Worm (Caenorhabditis elegans): ENCODE results near the gene F23D12.11.

The F23D12.11 gene

ce11 chrX:14466532-14466931, 42.0 kb upstream of the F23D12.11 start, which contains the start of gene M163.21:
TSS of gene M163.21 (plus strand) at chrX:14466832.
- TF ChIP-seq lim-6 (tag; optimal IDR thresholded peaks at IDR 0.05), result no peak
- no peak for TF ChIP-seq pros-1 (tag; optimal IDR thresholded peaks at IDR 0.05)
- TF ChIP-seq unc-42 (tag; optimal IDR thresholded peaks at IDR 0.05), result no peak
- TF ChIP-seq nhr-11 (tag; optimal IDR thresholded peaks at IDR 0.05), result no peak
- no peak for TF ChIP-seq elt-2 (tag; optimal IDR thresholded peaks at IDR 0.05)
- no peak for TF ChIP-seq syd-9 (tag; optimal IDR thresholded peaks at IDR 0.05)
- no peak for TF ChIP-seq lin-11 (tag; optimal IDR thresholded peaks at IDR 0.05)
- no peak for TF ChIP-seq tbx-2 (tag; optimal IDR thresholded peaks at IDR 0.05)
- no peak for TF ChIP-seq hlh-13 (GFP tag; optimal IDR thresholded peaks at IDR 0.05)
- no peak for TF ChIP-seq ttx-3 (tag; optimal IDR thresholded peaks at IDR 0.05)
- TF ChIP-seq C38D4.7 (GFP tag; optimal IDR thresholded peaks at IDR 0.05), result no peak
- no peak for TF ChIP-seq ceh-19 (GFP tag; optimal IDR thresholded peaks at IDR 0.05)
- no peak for TF ChIP-seq zip-5 (tag; optimal IDR thresholded peaks at IDR 0.05)
- no peak for TF ChIP-seq dve-1 (tag; optimal IDR thresholded peaks at IDR 0.05)
- no peak for TF ChIP-seq mec-3 (tag; optimal IDR thresholded peaks at IDR 0.05; ENCODE audit: borderline replicate concordance)
- TF ChIP-seq odd-2 (tag; optimal IDR thresholded peaks at IDR 0.05), result no peak
- TF ChIP-seq che-1 (tag; optimal IDR thresholded peaks at IDR 0.05), result no peak
- no peak for TF ChIP-seq Y22D7AL.16 (tag; optimal IDR thresholded peaks at IDR 0.05)
- no peak for TF ChIP-seq pat-9 (tag; optimal IDR thresholded peaks at IDR 0.05)
- TF ChIP-seq ceh-48 (tag; optimal IDR thresholded peaks at IDR 0.05), result no peak

DNA sequence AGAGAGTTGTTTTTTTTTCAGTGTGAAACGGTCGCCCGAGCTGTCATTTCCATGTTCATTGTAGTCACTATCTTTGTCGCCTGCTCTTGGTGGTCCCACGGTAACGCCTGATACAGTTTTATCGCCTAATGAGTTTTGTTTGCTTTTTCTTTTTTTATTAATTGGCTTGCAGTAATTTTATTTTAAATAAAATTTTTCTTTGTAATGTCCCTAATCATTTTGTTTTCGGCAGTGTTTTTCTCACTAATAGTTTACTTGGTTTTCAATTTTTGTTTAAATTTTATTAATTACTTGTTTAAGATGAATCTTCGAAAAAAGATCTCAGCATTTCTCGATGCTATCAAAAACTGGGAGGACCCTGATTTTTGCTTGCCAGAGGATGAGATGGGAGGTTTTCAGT, 41.0 kb upstream of the F23D12.11 start, which contains the start of gene M163.22:
Gene M163.22 (plus strand): TSS at position 301 of the 400 bp plus-strand sequence.
- TF ChIP-seq K09A11.1 (tag; optimal IDR thresholded peaks at IDR 0.05; ENCODE audit: insufficient read depth), result no peak
- no peak for TF ChIP-seq ceh-30 (tag; optimal IDR thresholded peaks at IDR 0.05)
- no peak for TF ChIP-seq ama-1 (optimal IDR thresholded peaks at IDR 0.05)
- TF ChIP-seq tbx-2 (tag; optimal IDR thresholded peaks at IDR 0.05), result no peak
- no peak for TF ChIP-seq K02D7.2 (tag; optimal IDR thresholded peaks at IDR 0.05)
- no peak for TF ChIP-seq hlh-6 (tag; optimal IDR thresholded peaks at IDR 0.05)
- no peak for TF ChIP-seq fax-1 (tag; optimal IDR thresholded peaks at IDR 0.05)
- no peak for TF ChIP-seq hlh-15 (tag; optimal IDR thresholded peaks at IDR 0.05)
- TF ChIP-seq ceh-9 (tag; optimal IDR thresholded peaks at IDR 0.05), result no peak
- TF ChIP-seq odd-2 (tag; optimal IDR thresholded peaks at IDR 0.05), result no peak
- no peak for TF ChIP-seq ets-4 (tag; optimal IDR thresholded peaks at IDR 0.05)
- no peak for TF ChIP-seq F13H6.1 (tag; optimal IDR thresholded peaks at IDR 0.05)
- TF ChIP-seq hlh-8 (tag; optimal IDR thresholded peaks at IDR 0.05), result no peak

DNA sequence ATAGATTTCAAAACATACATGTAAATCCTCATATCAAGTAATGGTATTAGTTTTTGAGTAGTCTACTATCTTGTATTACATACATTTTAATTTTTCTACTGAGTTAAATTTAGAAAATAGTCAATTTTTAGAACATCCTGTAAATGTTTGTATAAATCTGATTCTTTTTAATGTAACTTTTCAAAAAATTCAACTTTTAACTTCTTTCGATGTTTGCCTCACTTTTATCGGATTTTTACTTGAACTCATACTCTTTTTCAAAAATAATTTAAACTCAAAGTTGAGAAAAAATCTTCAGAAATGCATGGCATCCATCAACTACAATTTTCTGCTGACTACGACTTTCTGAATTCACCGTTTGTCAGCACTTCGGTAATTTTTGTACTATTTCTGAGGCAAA, 40.0 kb upstream of the F23D12.11 start, which contains the start of gene M163.7:
Gene M163.7 (plus strand): TSS at position 301 of the 400 bp plus-strand sequence.
- TF ChIP-seq ref-2 (tag; optimal IDR thresholded peaks at IDR 0.05), result no peak
- no peak for TF ChIP-seq hlh-15 (tag; optimal IDR thresholded peaks at IDR 0.05)
- no peak for TF ChIP-seq npax-4 (tag; optimal IDR thresholded peaks at IDR 0.05)
- no peak for TF ChIP-seq ceh-45 (GFP tag; IDR thresholded peaks at IDR 0.05)
- TF ChIP-seq fkh-6 (tag; optimal IDR thresholded peaks at IDR 0.05), result no peak
- TF ChIP-seq rnt-1 (tag; optimal IDR thresholded peaks at IDR 0.05), result no peak
- no peak for TF ChIP-seq fax-1 (tag; optimal IDR thresholded peaks at IDR 0.05)

- TF ChIP-seq rnt-1 (tag; optimal IDR thresholded peaks at IDR 0.05) (no peak), K02D7.2 (tag; optimal IDR thresholded peaks at IDR 0.05) (no peak), C08G9.2 (tag; optimal IDR thresholded peaks at IDR 0.05) (no peak), hlh-8 (tag; optimal IDR thresholded peaks at IDR 0.05) (no peak), ceh-34 (tag; optimal IDR thresholded peaks at IDR 0.05) (no peak), madf-2 (tag; optimal IDR thresholded peaks at IDR 0.05) (no peak), ceh-2 (tag; optimal IDR thresholded peaks at IDR 0.05) (no peak), ceh-22 (tag; optimal IDR thresholded peaks at IDR 0.05) (no peak), nhr-11 (tag; optimal IDR thresholded peaks at IDR 0.05) (no peak), pha-2 (tag; optimal IDR thresholded peaks at IDR 0.05) (no peak), ztf-16 (tag; optimal IDR thresholded peaks at IDR 0.05) (no peak), unc-42 (tag; optimal IDR thresholded peaks at IDR 0.05) (no peak), hlh-15 (tag; optimal IDR thresholded peaks at IDR 0.05) (no peak), ceh-9 (tag; optimal IDR thresholded peaks at IDR 0.05) (no peak), dmd-4 (tag; optimal IDR thresholded peaks at IDR 0.05; ENCODE audit: borderline replicate concordance) (no peak), pqm-1 (tag; optimal IDR thresholded peaks at IDR 0.05) (no peak), hlh-13 (GFP tag; optimal IDR thresholded peaks at IDR 0.05) (no peak), pat-9 (tag; optimal IDR thresholded peaks at IDR 0.05) (no peak), syd-9 (tag; optimal IDR thresholded peaks at IDR 0.05) (no peak), ahr-1 (tag; optimal IDR thresholded peaks at IDR 0.05) (no peak)
Observed at ce11 chrX:14460412-14460811, 35.9 kb upstream of the F23D12.11 start, which contains the start of gene Y66C5A.2. TSS of gene Y66C5A.2 (plus strand) at chrX:14460712.
